Fruit fly (Drosophila melanogaster): ENCODE results near the gene ntc.

DNA sequence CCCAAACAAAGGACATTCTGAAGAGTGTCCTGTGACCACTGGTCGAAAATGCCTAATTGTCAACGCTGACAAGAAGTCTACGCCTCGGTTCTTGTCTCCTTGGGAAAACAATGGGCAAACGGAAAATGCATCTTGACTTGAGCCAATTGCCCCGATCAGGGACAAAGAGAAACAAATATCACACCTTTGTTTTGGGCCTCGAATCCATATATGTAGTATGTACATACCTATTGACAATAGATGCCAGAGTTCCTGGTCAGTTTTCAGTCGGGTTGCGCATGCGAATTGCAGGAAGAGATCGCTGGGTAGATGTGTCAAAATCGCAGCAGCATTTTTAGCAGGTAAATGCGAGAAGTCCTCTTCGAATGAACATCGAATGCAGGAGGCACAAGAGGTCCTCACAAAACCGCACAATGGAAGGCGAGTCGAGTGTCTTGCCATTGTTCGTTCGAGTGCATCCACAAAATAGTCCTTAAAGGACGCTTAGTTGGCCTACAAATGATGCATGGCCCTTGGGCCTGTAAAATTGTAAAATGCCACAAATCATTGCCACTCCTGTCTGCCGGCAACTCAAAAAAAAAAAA lies 42.5 kb upstream of the ntc start:
- no peak for TF ChIP-seq CG8301 (tag; optimal IDR thresholded peaks at IDR 0.05)
- no peak for TF ChIP-seq CG10348 (GFP tag; IDR thresholded peaks at IDR 0.05)
- TF ChIP-seq Pif1B (GFP tag; optimal IDR thresholded peaks at IDR 0.05): no peak
